Fruit fly (Drosophila melanogaster) whole organism: ENCODE data around the gene CG10343.

Source experiments
- CG8478 ChIP-seq: fragments of >200 bp; optimal IDR thresholded peaks from 2 replicates; lab custom pipeline; 2018; ENCODE audit warnings: inconsistent platforms
- Dll ChIP-seq: fragments of >200 bp; optimal IDR thresholded peaks from 2 replicates; lab custom pipeline; 2017
- psq ChIP-seq: fragments of >200 bp; optimal IDR thresholded peaks from 2 replicates; lab custom pipeline; 2017

dm6 chr2L:18727986-18728385 lies 24.7 kb downstream of the CG10343 start:
- TF ChIP-seq CG8478 (no peak), Dll (lab: Kevin White, UChicago) (no peak), psq (lab: Kevin White, UChicago) (no peak)
